Fruit fly (Drosophila melanogaster): Measurements from ENCODE around the gene Grl62c.

Gene Grl62c

dm6 chr3L:2026691-2027090, at the start of gene Grl62c:
Gene Grl62c (plus strand): TSS chr3L:2026991.
- TF ChIP-seq CG12768 (GFP tag; optimal IDR thresholded peaks at IDR 0.05) (no peak), CG7045 (GFP tag; optimal IDR thresholded peaks at IDR 0.05) (no peak), kay (GFP tag; ENCODE audit: borderline replicate concordance) (no peak), CG14711 (tag; optimal IDR thresholded peaks at IDR 0.05) (no peak), toe (GFP tag; optimal IDR thresholded peaks at IDR 0.05) (no peak)

dm6 chr3L:1985406-1985805, 41.4 kb upstream of the Grl62c start:
- TF ChIP-seq Mnt (GFP tag; optimal IDR thresholded peaks at IDR 0.05) (no peak), tj (GFP tag; optimal IDR thresholded peaks at IDR 0.05) (no peak), bab1 (GFP tag; optimal IDR thresholded peaks at IDR 0.05) (no peak), CG14711 (tag; optimal IDR thresholded peaks at IDR 0.05) (no peak), ovo (GFP tag; optimal IDR thresholded peaks at IDR 0.05) (no peak), Hr96 (GFP tag; optimal IDR thresholded peaks at IDR 0.05) (no peak), CG7045 (GFP tag; optimal IDR thresholded peaks at IDR 0.05) (no peak), CG11617 (GFP tag; optimal IDR thresholded peaks at IDR 0.05) (no peak), Crg-1 (GFP tag; optimal IDR thresholded peaks at IDR 0.05) (no peak), Clk (GFP tag; optimal IDR thresholded peaks at IDR 0.05) (no peak), CG5204 (GFP tag; optimal IDR thresholded peaks at IDR 0.05) (no peak), CG33017 (tag; optimal IDR thresholded peaks at IDR 0.05) (no peak), kay (GFP tag; ENCODE audit: borderline replicate concordance) (no peak), toe (GFP tag; optimal IDR thresholded peaks at IDR 0.05) (no peak), CG12768 (GFP tag; optimal IDR thresholded peaks at IDR 0.05) (no peak), pad (GFP tag; optimal IDR thresholded peaks at IDR 0.05) (no peak)

dm6 chr3L:2004732-2005131, 22.1 kb upstream of the Grl62c start:
- no peak for TF ChIP-seq Hr96 (GFP tag; optimal IDR thresholded peaks at IDR 0.05)
- no peak for TF ChIP-seq cnc (optimal IDR thresholded peaks at IDR 0.05)
- no peak for TF ChIP-seq CG14711 (tag; optimal IDR thresholded peaks at IDR 0.05)
- no peak for TF ChIP-seq kay (GFP tag; ENCODE audit: borderline replicate concordance)
- no peak for TF ChIP-seq toe (GFP tag; optimal IDR thresholded peaks at IDR 0.05)
- no peak for TF ChIP-seq ovo (GFP tag; optimal IDR thresholded peaks at IDR 0.05)
- no peak for TF ChIP-seq tj (GFP tag; optimal IDR thresholded peaks at IDR 0.05)
- TF ChIP-seq CG5204 (GFP tag; optimal IDR thresholded peaks at IDR 0.05) = no peak
- no peak for TF ChIP-seq CG7045 (GFP tag; optimal IDR thresholded peaks at IDR 0.05)
- no peak for TF ChIP-seq Crg-1 (GFP tag; optimal IDR thresholded peaks at IDR 0.05)

dm6 chr3L:2005551-2005950, 21.2 kb upstream of the Grl62c start, which contains the start of gene CG42841:
Gene CG42841 (minus strand): TSS chr3L:2005651.
- no peak for TF ChIP-seq toe (GFP tag; optimal IDR thresholded peaks at IDR 0.05)
- TF ChIP-seq CG14711 (tag; optimal IDR thresholded peaks at IDR 0.05) = no peak
- TF ChIP-seq CG1620 (GFP tag; optimal IDR thresholded peaks at IDR 0.05) = no peak
- no peak for TF ChIP-seq Crg-1 (GFP tag; optimal IDR thresholded peaks at IDR 0.05)
- TF ChIP-seq CG33017 (tag; optimal IDR thresholded peaks at IDR 0.05) = no peak
- no peak for TF ChIP-seq kay (GFP tag; ENCODE audit: borderline replicate concordance)
- TF ChIP-seq bab1 (GFP tag; optimal IDR thresholded peaks at IDR 0.05) = no peak
- no peak for TF ChIP-seq cic (GFP tag; optimal IDR thresholded peaks at IDR 0.05)
- no peak for TF ChIP-seq CG11617 (GFP tag; optimal IDR thresholded peaks at IDR 0.05)
- TF ChIP-seq cnc (optimal IDR thresholded peaks at IDR 0.05) = no peak
- no peak for TF ChIP-seq pad (GFP tag; optimal IDR thresholded peaks at IDR 0.05)
- TF ChIP-seq CG7101 (tag; optimal IDR thresholded peaks at IDR 0.05) = no peak
- TF ChIP-seq ovo (GFP tag; optimal IDR thresholded peaks at IDR 0.05) = no peak
- no peak for TF ChIP-seq CG7045 (GFP tag; optimal IDR thresholded peaks at IDR 0.05)
- TF ChIP-seq tj (GFP tag; optimal IDR thresholded peaks at IDR 0.05) = no peak
- TF ChIP-seq CG5204 (GFP tag; optimal IDR thresholded peaks at IDR 0.05) = no peak
- TF ChIP-seq Mnt (GFP tag; optimal IDR thresholded peaks at IDR 0.05) = no peak
- TF ChIP-seq CG12768 (GFP tag; optimal IDR thresholded peaks at IDR 0.05) = no peak

- no peak for TF ChIP-seq Mnt (GFP tag; optimal IDR thresholded peaks at IDR 0.05)
- TF ChIP-seq toe (GFP tag; optimal IDR thresholded peaks at IDR 0.05) = no peak
- TF ChIP-seq cnc (optimal IDR thresholded peaks at IDR 0.05) = no peak
- TF ChIP-seq cic (GFP tag; optimal IDR thresholded peaks at IDR 0.05) = no peak
- no peak for TF ChIP-seq Clk (GFP tag; optimal IDR thresholded peaks at IDR 0.05)
- no peak for TF ChIP-seq CG7101 (tag; optimal IDR thresholded peaks at IDR 0.05)
- no peak for TF ChIP-seq Hr96 (GFP tag; optimal IDR thresholded peaks at IDR 0.05)
- TF ChIP-seq Crg-1 (GFP tag; optimal IDR thresholded peaks at IDR 0.05) = no peak
- TF ChIP-seq pad (GFP tag; optimal IDR thresholded peaks at IDR 0.05) = no peak
- no peak for TF ChIP-seq tj (GFP tag; optimal IDR thresholded peaks at IDR 0.05)
- no peak for TF ChIP-seq CG1620 (GFP tag; optimal IDR thresholded peaks at IDR 0.05)
- no peak for TF ChIP-seq CG11617 (GFP tag; optimal IDR thresholded peaks at IDR 0.05)
- TF ChIP-seq CG14711 (tag; optimal IDR thresholded peaks at IDR 0.05) = no peak
- no peak for TF ChIP-seq CG7045 (GFP tag; optimal IDR thresholded peaks at IDR 0.05)
- no peak for TF ChIP-seq CG5204 (GFP tag; optimal IDR thresholded peaks at IDR 0.05)
- no peak for TF ChIP-seq CG12768 (GFP tag; optimal IDR thresholded peaks at IDR 0.05)
- TF ChIP-seq bab1 (GFP tag; optimal IDR thresholded peaks at IDR 0.05) = no peak
- TF ChIP-seq kay (GFP tag; ENCODE audit: borderline replicate concordance) = no peak
- TF ChIP-seq ovo (GFP tag; optimal IDR thresholded peaks at IDR 0.05) = no peak
- no peak for TF ChIP-seq CG33017 (tag; optimal IDR thresholded peaks at IDR 0.05)
Measured at dm6 chr3L:2021858-2022257, 4.9 kb upstream of the Grl62c start, which contains the start of gene Grl62a. Gene Grl62a (minus strand): TSS chr3L:2021958.

- TF ChIP-seq tj (GFP tag; optimal IDR thresholded peaks at IDR 0.05) = no peak
- TF ChIP-seq cnc (optimal IDR thresholded peaks at IDR 0.05) = no peak
- no peak for TF ChIP-seq bab1 (GFP tag; optimal IDR thresholded peaks at IDR 0.05)
- TF ChIP-seq CG12768 (GFP tag; optimal IDR thresholded peaks at IDR 0.05) = no peak
- no peak for TF ChIP-seq pad (GFP tag; optimal IDR thresholded peaks at IDR 0.05)
- no peak for TF ChIP-seq ovo (GFP tag; optimal IDR thresholded peaks at IDR 0.05)
- TF ChIP-seq Clk (GFP tag; optimal IDR thresholded peaks at IDR 0.05) = no peak
- no peak for TF ChIP-seq Crg-1 (GFP tag; optimal IDR thresholded peaks at IDR 0.05)
- no peak for TF ChIP-seq CG7101 (tag; optimal IDR thresholded peaks at IDR 0.05)
- no peak for TF ChIP-seq Mnt (GFP tag; optimal IDR thresholded peaks at IDR 0.05)
Measured at dm6 chr3L:2023291-2023690, 3.5 kb upstream of the Grl62c start, which contains the start of gene Grl62b. Gene Grl62b (minus strand): TSS chr3L:2023391.

Data from whole organism, adult.